Fruit fly (Drosophila melanogaster) whole organism, prepupa: ENCODE measurements around the gene wrd.
A peak's percentile ranks its signal among the peaks of the same experiment; 100 is the strongest.

ENCODE experiments used
- Blimp-1 ChIP-seq: fragments of 200-800 bp; sonication (Bioruptor generic); optimal IDR thresholded peaks from 3 replicates; lab custom pipeline; 2017; ENCODE audit warnings: missing biosample characterization, missing genetic modification characterization, mild to moderate bottlenecking, moderate library complexity, missing genetic modification reagents
- CG10631 ChIP-seq: fragments of 200-800 bp; sonication (Bioruptor generic); optimal IDR thresholded peaks from 2 replicates; lab custom pipeline; 2016; ENCODE audit warnings: missing biosample characterization, missing genetic modification characterization
- CG10669 ChIP-seq: fragments of 200-800 bp; sonication (Bioruptor generic); optimal IDR thresholded peaks from 3 replicates; lab custom pipeline; 2018; ENCODE audit warnings: missing biosample characterization, mild to moderate bottlenecking, missing genetic modification characterization, moderate library complexity
- CG11294 ChIP-seq: fragments of 200-800 bp; sonication (Bioruptor generic); IDR thresholded peaks from 2 replicates; pipeline ENCODE4 v1.3.6; 2022; ENCODE audit warnings: missing biosample characterization, missing genetic modification characterization
- CG11762 ChIP-seq: fragments of 200-800 bp; sonication (Bioruptor generic); optimal IDR thresholded peaks from 3 replicates; lab custom pipeline; 2016; ENCODE audit warnings: missing biosample characterization, missing genetic modification characterization; ENCODE audit not compliant: insufficient read depth
- CG1621 ChIP-seq: fragments of 200-800 bp; sonication (Bioruptor generic); optimal IDR thresholded peaks from 3 replicates; lab custom pipeline; 2018; ENCODE audit warnings: missing biosample characterization, mild to moderate bottlenecking, missing genetic modification characterization
- CG16779 ChIP-seq: fragments of 200-800 bp; sonication (Bioruptor generic); optimal IDR thresholded peaks from 3 replicates; lab custom pipeline; 2017; ENCODE audit warnings: missing biosample characterization, mild to moderate bottlenecking, missing genetic modification characterization
- CG3032 ChIP-seq: fragments of 200-800 bp; optimal IDR thresholded peaks from 2 replicates; lab custom pipeline; 2019; ENCODE audit warnings: missing biosample characterization, mild to moderate bottlenecking, missing genetic modification characterization, moderate library complexity
- CG31627 ChIP-seq: fragments of 200-800 bp; sonication (Bioruptor generic); optimal IDR thresholded peaks from 3 replicates; lab custom pipeline; 2016; ENCODE audit warnings: missing biosample characterization, missing genetic modification characterization
- CG34406 ChIP-seq: fragments of 200-800 bp; sonication (Bioruptor generic); optimal IDR thresholded peaks from 3 replicates; lab custom pipeline; 2016; ENCODE audit warnings: missing biosample characterization, missing genetic modification characterization
- CG3919 ChIP-seq: fragments of 200-800 bp; sonication (Bioruptor generic); optimal IDR thresholded peaks from 3 replicates; lab custom pipeline; 2016; ENCODE audit warnings: missing biosample characterization, missing genetic modification characterization
- CG4318 ChIP-seq: fragments of 200-800 bp; sonication (Bioruptor generic); optimal IDR thresholded peaks from 3 replicates; lab custom pipeline; 2017; ENCODE audit warnings: missing biosample characterization, mild to moderate bottlenecking, missing genetic modification characterization
- CG6163 ChIP-seq: fragments of 200-800 bp; sonication (Bioruptor generic); IDR thresholded peaks from 3 replicates; pipeline ENCODE4 v1.3.6; 2022; ENCODE audit warnings: missing biosample characterization, missing genetic modification characterization
- CG6276 ChIP-seq: fragments of 200-800 bp; sonication (Bioruptor generic); optimal IDR thresholded peaks from 2 replicates; lab custom pipeline; 2017; ENCODE audit warnings: missing biosample characterization, mild to moderate bottlenecking, missing genetic modification characterization
- CG6808 ChIP-seq: fragments of 200-800 bp; sonication (Bioruptor generic); optimal IDR thresholded peaks from 3 replicates; lab custom pipeline; 2017; ENCODE audit warnings: missing biosample characterization, missing genetic modification characterization, mild to moderate bottlenecking, moderate library complexity, missing genetic modification reagents
- CG6854 ChIP-seq: fragments of 200-800 bp; sonication (Bioruptor generic); optimal IDR thresholded peaks from 2 replicates; lab custom pipeline; 2017; ENCODE audit warnings: missing biosample characterization, mild to moderate bottlenecking, missing genetic modification characterization
- CG7368 ChIP-seq: fragments of 200-800 bp; sonication (Bioruptor generic); optimal IDR thresholded peaks from 3 replicates; lab custom pipeline; 2016; ENCODE audit warnings: missing biosample characterization, missing genetic modification characterization
- CG8119 ChIP-seq: fragments of 200-800 bp; sonication (Bioruptor generic); IDR thresholded peaks from 3 replicates; pipeline ENCODE4 v1.3.6; 2022; ENCODE audit warnings: missing biosample characterization, missing genetic modification characterization
- CG8319 ChIP-seq: fragments of 200-800 bp; sonication (Bioruptor generic); optimal IDR thresholded peaks from 3 replicates; lab custom pipeline; 2016; ENCODE audit warnings: missing biosample characterization, missing genetic modification characterization
- CG8632 ChIP-seq: fragments of 200-800 bp; sonication (Bioruptor generic); optimal IDR thresholded peaks from 3 replicates; lab custom pipeline; 2016; ENCODE audit warnings: missing biosample characterization, missing genetic modification characterization
- CG9139 ChIP-seq: fragments of 200-800 bp; sonication (Bioruptor generic); optimal IDR thresholded peaks from 3 replicates; lab custom pipeline; 2017; ENCODE audit warnings: missing biosample characterization, mild to moderate bottlenecking, missing genetic modification characterization
- Eip75B ChIP-seq: fragments of 200-800 bp; sonication (Bioruptor generic); optimal IDR thresholded peaks from 3 replicates; lab custom pipeline; 2016; ENCODE audit warnings: missing biosample characterization, missing genetic modification characterization
- Eip78C ChIP-seq: fragments of 200-800 bp; sonication (Bioruptor generic); peaks from one replicate; lab custom pipeline; 2016; ENCODE audit warnings: missing biosample characterization, missing genetic modification characterization
- Eip93F ChIP-seq: fragments of 200-800 bp; sonication (Bioruptor generic); optimal IDR thresholded peaks from 2 replicates; lab custom pipeline; 2016; ENCODE audit warnings: missing biosample characterization, mild to moderate bottlenecking, missing genetic modification characterization
- Ets21C ChIP-seq: fragments of 200-800 bp; sonication (Bioruptor generic); optimal IDR thresholded peaks from 3 replicates; lab custom pipeline; 2016; ENCODE audit warnings: missing biosample characterization, missing genetic modification characterization
- Ets96B ChIP-seq: fragments of 200-800 bp; optimal IDR thresholded peaks from 2 replicates; lab custom pipeline; 2019; ENCODE audit warnings: missing biosample characterization, mild to moderate bottlenecking, missing genetic modification characterization, moderate library complexity
- Gug ChIP-seq: fragments of 200-800 bp; sonication (Bioruptor generic); IDR thresholded peaks from 2 replicates; pipeline ENCODE4 v1.3.6; 2022; ENCODE audit warnings: missing biosample characterization, missing genetic modification characterization
- Hr38 ChIP-seq: sonication (Bioruptor generic); optimal IDR thresholded peaks from 2 replicates; lab custom pipeline; 2016; ENCODE audit warnings: missing biosample characterization, missing genetic modification characterization
- Hr39 ChIP-seq: fragments of 200-800 bp; sonication (Bioruptor generic); optimal IDR thresholded peaks from 2 replicates; lab custom pipeline; 2016; ENCODE audit warnings: missing biosample characterization, missing genetic modification characterization
- Met ChIP-seq: fragments of 200-800 bp; sonication (Bioruptor generic); optimal IDR thresholded peaks from 3 replicates; lab custom pipeline; 2016; ENCODE audit warnings: missing biosample characterization, missing genetic modification characterization
- OdsH ChIP-seq: fragments of 200-800 bp; sonication (Bioruptor generic); optimal IDR thresholded peaks from 3 replicates; lab custom pipeline; 2016; ENCODE audit warnings: missing biosample characterization, missing genetic modification characterization
- Smox ChIP-seq: fragments of 200-800 bp; sonication (Bioruptor generic); optimal IDR thresholded peaks from 3 replicates; lab custom pipeline; 2016; ENCODE audit warnings: missing biosample characterization, missing genetic modification characterization
- Sox14 ChIP-seq: fragments of 200-800 bp; sonication (Bioruptor generic); optimal IDR thresholded peaks from 3 replicates; lab custom pipeline; 2016; ENCODE audit warnings: missing biosample characterization, missing genetic modification characterization
- Sox15 ChIP-seq: fragments of 200-800 bp; sonication (Bioruptor generic); optimal IDR thresholded peaks from 3 replicates; lab custom pipeline; 2016; ENCODE audit warnings: missing biosample characterization, missing genetic modification characterization
- achi ChIP-seq: fragments of 200-800 bp; sonication (Bioruptor generic); optimal IDR thresholded peaks from 3 replicates; lab custom pipeline; 2016; ENCODE audit warnings: missing biosample characterization, missing genetic modification characterization
- acj6 ChIP-seq: fragments of 200-800 bp; sonication (Bioruptor generic); optimal IDR thresholded peaks from 3 replicates; lab custom pipeline; 2016; ENCODE audit warnings: missing biosample characterization, missing genetic modification characterization
- cyc ChIP-seq: fragments of 200-800 bp; sonication (Bioruptor generic); optimal IDR thresholded peaks from 3 replicates; lab custom pipeline; 2016; ENCODE audit warnings: missing biosample characterization, missing genetic modification characterization
- dsx ChIP-seq: fragments of 200-800 bp; optimal IDR thresholded peaks from 3 replicates; lab custom pipeline; 2019; ENCODE audit warnings: missing biosample characterization, mild to moderate bottlenecking, missing genetic modification characterization, moderate library complexity; ENCODE audit not compliant: poor library complexity, severe bottlenecking
- eg ChIP-seq: fragments of 200-800 bp; sonication (Bioruptor generic); IDR thresholded peaks from 3 replicates; pipeline ENCODE4 v1.3.6; 2022; ENCODE audit warnings: missing biosample characterization, missing genetic modification characterization
- esn ChIP-seq: fragments of 200-800 bp; sonication (Bioruptor generic); optimal IDR thresholded peaks from 2 replicates; lab custom pipeline; 2016; ENCODE audit warnings: missing biosample characterization, mild to moderate bottlenecking, missing genetic modification characterization, moderate library complexity
- fd59A ChIP-seq: fragments of 200-800 bp; sonication (Bioruptor generic); optimal IDR thresholded peaks from 2 replicates; lab custom pipeline; 2017; ENCODE audit warnings: missing biosample characterization, mild to moderate bottlenecking, missing genetic modification characterization, missing genetic modification reagents
- fkh ChIP-seq: fragments of 200-800 bp; sonication (Bioruptor generic); optimal IDR thresholded peaks from 3 replicates; lab custom pipeline; 2017; ENCODE audit warnings: missing biosample characterization, mild to moderate bottlenecking, missing genetic modification characterization, moderate library complexity
- lz ChIP-seq: fragments of 200-800 bp; sonication (Bioruptor generic); optimal IDR thresholded peaks from 3 replicates; lab custom pipeline; 2016; ENCODE audit warnings: missing biosample characterization, missing genetic modification characterization
- net ChIP-seq: fragments of 200-800 bp; sonication (Bioruptor generic); optimal IDR thresholded peaks from 3 replicates; lab custom pipeline; 2016; ENCODE audit warnings: missing biosample characterization, missing genetic modification characterization
- pdm3 ChIP-seq: fragments of 200-800 bp; sonication (Bioruptor generic); optimal IDR thresholded peaks from 3 replicates; lab custom pipeline; 2016; ENCODE audit warnings: missing biosample characterization, missing genetic modification characterization
- salr ChIP-seq, 2 experiments: fragments of 200-800 bp; sonication (Bioruptor generic); optimal IDR thresholded peaks; 3 replicates each; lab custom pipeline; 2016 to 2018; ENCODE audit warnings: missing biosample characterization in 2 of 2, missing genetic modification characterization in 2 of 2, mild to moderate bottlenecking in 1 of 2
- spab ChIP-seq: fragments of 200-800 bp; sonication (Bioruptor generic); optimal IDR thresholded peaks from 2 replicates; lab custom pipeline; 2017; ENCODE audit warnings: missing biosample characterization, mild to moderate bottlenecking, missing genetic modification characterization, missing genetic modification reagents
- ss ChIP-seq, 2 experiments: fragments of 200-800 bp; sonication (Bioruptor generic); optimal IDR thresholded peaks; 2 replicates in 1 of 2; 3 replicates in 1 of 2; lab custom pipeline; 2017 to 2018; ENCODE audit warnings: mild to moderate bottlenecking in 2 of 2, missing biosample characterization in 2 of 2, missing genetic modification characterization in 2 of 2, moderate library complexity in 1 of 2
- svp ChIP-seq: fragments of 200-800 bp; sonication (Bioruptor generic); peaks from one replicate; lab custom pipeline; 2016; ENCODE audit warnings: missing biosample characterization, missing genetic modification characterization
- topi ChIP-seq: fragments of 200-800 bp; sonication (Bioruptor generic); optimal IDR thresholded peaks from 3 replicates; lab custom pipeline; 2016; ENCODE audit warnings: missing biosample characterization, missing genetic modification characterization
- vri ChIP-seq: fragments of 200-800 bp; sonication (Bioruptor generic); optimal IDR thresholded peaks from 3 replicates; lab custom pipeline; 2016; ENCODE audit warnings: missing biosample characterization, mild to moderate bottlenecking, missing genetic modification characterization

wrd gene

DNA sequence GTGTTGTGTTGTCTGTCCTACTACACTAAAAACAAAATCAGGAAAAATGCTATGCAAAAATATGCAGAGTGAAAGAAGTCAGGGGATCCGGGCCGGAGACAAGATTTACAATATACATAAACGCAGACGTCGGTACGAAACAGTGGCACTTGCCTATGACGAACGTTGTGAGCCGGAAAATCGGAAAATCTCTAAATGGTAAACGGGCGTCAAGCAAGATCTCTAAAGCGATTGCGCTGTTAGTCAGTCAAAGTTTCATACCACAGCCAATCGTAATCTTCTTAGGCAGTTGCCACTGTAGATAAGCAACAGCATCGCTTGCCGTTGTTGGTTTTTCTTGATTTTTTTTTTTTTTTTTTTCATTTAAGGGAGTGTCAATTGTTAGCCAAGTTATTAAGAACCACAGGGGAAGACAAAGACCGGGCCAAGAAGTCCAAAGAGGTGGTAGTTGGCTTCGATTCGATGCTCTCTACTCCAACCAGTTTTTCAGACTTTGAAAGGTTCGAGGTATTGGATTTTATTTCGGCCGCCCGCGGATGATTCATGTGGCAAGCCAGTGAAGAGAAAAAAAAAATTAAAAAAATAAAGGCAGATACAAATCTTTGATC lies 42.4 kb upstream of the wrd start:
- TF ChIP-seq Hr39 (GFP tag; lab: Kevin White, UChicago): peak; percentile 87
- TF ChIP-seq CG10669 (GFP tag; lab: Kevin White, UChicago): peak; percentile 78
- peak; percentile 82 for TF ChIP-seq CG8119
- peak; percentile 90 for TF ChIP-seq cyc (GFP tag; lab: Kevin White, UChicago)
- peak; percentile 15 for TF ChIP-seq Blimp-1
- peak; percentile 85 for TF ChIP-seq topi (GFP tag; lab: Kevin White, UChicago)
- TF ChIP-seq CG3032: peak; percentile 91
- peak; percentile 76 to 94 for TF ChIP-seq ss (GFP tag; optimal IDR thresholded peaks at IDR 0.05; lab: Kevin White, UChicago)
- peak; percentile 9 for TF ChIP-seq Hr38 (GFP tag; lab: Kevin White, UChicago)
- peak; percentile 80 for TF ChIP-seq lz (GFP tag; lab: Kevin White, UChicago)
- TF ChIP-seq Sox15 (GFP tag; lab: Kevin White, UChicago): peak; percentile 75
- peak; percentile 75 for TF ChIP-seq Smox
- TF ChIP-seq esn (GFP tag; lab: Kevin White, UChicago): peak; percentile 84
- TF ChIP-seq CG11762: peak; percentile 64
- peak; percentile 86 for TF ChIP-seq CG3919
- peak; percentile 90 for TF ChIP-seq dsx (GFP tag; lab: Kevin White, UChicago)
- peak; percentile 73 for TF ChIP-seq CG34406 (GFP tag; lab: Kevin White, UChicago)
- peak; percentile 65 for TF ChIP-seq Eip93F (GFP tag; lab: Kevin White, UChicago)
- TF ChIP-seq pdm3 (GFP tag; lab: Kevin White, UChicago): peak; percentile 80
- TF ChIP-seq Ets96B (tag; lab: Kevin White, UChicago): peak; percentile 78
- peak; percentile 47 for TF ChIP-seq CG16779
- peak; percentile 94 for TF ChIP-seq CG6163
- TF ChIP-seq CG6854 (GFP tag; lab: Kevin White, UChicago): no peak
- peak; percentile 85 for TF ChIP-seq Sox14 (GFP tag; lab: Kevin White, UChicago)
- peak; percentile 91 for TF ChIP-seq spab (GFP tag; lab: Kevin White, UChicago)
- peak; percentile 84 for TF ChIP-seq CG10631
- TF ChIP-seq CG7368 (GFP tag; lab: Kevin White, UChicago): peak; percentile 85
- TF ChIP-seq CG4318 (GFP tag; lab: Kevin White, UChicago): peak; percentile 64
- TF ChIP-seq fd59A (GFP tag; lab: Kevin White, UChicago): peak; percentile 77
- peak; percentile 83 for TF ChIP-seq Met (GFP tag; lab: Kevin White, UChicago)
- peak; percentile 86 for TF ChIP-seq OdsH
- TF ChIP-seq acj6 (GFP tag; lab: Kevin White, UChicago): peak; percentile 82
- peak; percentile 72 for TF ChIP-seq Ets21C
- TF ChIP-seq CG8319 (GFP tag; lab: Kevin White, UChicago): peak; percentile 89
- peak; percentile 66 for TF ChIP-seq CG8632 (GFP tag; lab: Kevin White, UChicago)
- TF ChIP-seq salr (GFP tag; optimal IDR thresholded peaks at IDR 0.05; lab: Kevin White, UChicago): peak; percentile 54 to 73
- peak; percentile 90 for TF ChIP-seq svp (GFP tag; lab: Kevin White, UChicago)
- peak; percentile 83 for TF ChIP-seq CG11294
- TF ChIP-seq CG6808 (GFP tag; lab: Kevin White, UChicago): peak; percentile 81
- TF ChIP-seq Gug (GFP tag; lab: Robert Waterston, UW): peak; percentile 85
- TF ChIP-seq eg (GFP tag; lab: Robert Waterston, UW): peak; percentile 94
- peak; percentile 64 for TF ChIP-seq net (GFP tag; lab: Kevin White, UChicago)
- peak; percentile 82 for TF ChIP-seq CG1621 (tag; lab: Kevin White, UChicago)
- no peak for TF ChIP-seq fkh (GFP tag; lab: Kevin White, UChicago)
- TF ChIP-seq vri: peak; percentile 52
- TF ChIP-seq CG9139: peak; percentile 67
- peak; percentile 82 for TF ChIP-seq achi (GFP tag; lab: Kevin White, UChicago)
- TF ChIP-seq Eip75B: peak; percentile 82
- peak; percentile 70 for TF ChIP-seq CG6276
- peak; percentile 88 for TF ChIP-seq CG31627 (GFP tag; lab: Kevin White, UChicago)
- peak; percentile 97 for TF ChIP-seq Eip78C (GFP tag; lab: Kevin White, UChicago)
